Worm (Caenorhabditis elegans): ENCODE results near the gene W05H9.2.

The W05H9.2 gene

DNA sequence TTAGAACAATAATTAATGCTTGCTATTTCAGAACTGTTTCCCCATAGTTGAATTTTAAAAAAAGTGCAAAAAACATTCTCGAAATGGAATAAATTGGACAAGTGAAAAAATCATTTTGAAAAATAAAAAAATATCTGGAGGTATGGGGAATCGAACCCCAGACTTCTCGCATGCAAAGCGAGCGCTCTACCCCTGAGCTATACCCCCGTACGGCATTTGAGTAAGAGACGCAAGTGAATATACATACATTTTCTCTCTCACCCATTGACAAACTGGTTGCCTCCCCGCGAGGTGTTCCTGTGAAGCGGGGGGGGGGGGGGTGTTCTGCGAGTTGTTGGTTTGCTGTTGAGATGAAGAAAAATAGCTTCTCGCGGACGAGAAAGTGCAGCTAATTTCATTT, 25.3 kb downstream of the W05H9.2 start (continued):
- TF ChIP-seq ztf-25 (GFP tag; IDR thresholded peaks at IDR 0.05), result peak; percentile 90
- 0 out of 2 replicates have a peak, but pooled peaks have one; percentile 15 for TF ChIP-seq Y95B8A.8 (GFP tag; IDR thresholded peaks at IDR 0.05)
- TF ChIP-seq athp-1 (tag; optimal IDR thresholded peaks at IDR 0.05), result peak; percentile 61
- peak; percentile 89 for TF ChIP-seq pbrm-1 (GFP tag; IDR thresholded peaks at IDR 0.05)
- peak; percentile 26 for TF ChIP-seq F49E8.2 (tag; optimal IDR thresholded peaks at IDR 0.05; ENCODE audit: insufficient read depth)
- TF ChIP-seq nfya-1 (tag; optimal IDR thresholded peaks at IDR 0.05; ENCODE audit: borderline replicate concordance, insufficient read depth), result no peak
- peak; percentile 80 for TF ChIP-seq let-526 (GFP tag; IDR thresholded peaks at IDR 0.05)
- TF ChIP-seq T07F8.4 (tag; optimal IDR thresholded peaks at IDR 0.05), result peak; percentile 74
- TF ChIP-seq lin-26 (GFP tag; IDR thresholded peaks at IDR 0.05), result peak; percentile 98
- peak; percentile 61 for TF ChIP-seq K12H6.12 (tag; optimal IDR thresholded peaks at IDR 0.05)
- TF ChIP-seq ztf-22 (GFP tag; optimal IDR thresholded peaks at IDR 0.05), result peak; percentile 64
- peak; percentile 84 for TF ChIP-seq atf-7 (tag; optimal IDR thresholded peaks at IDR 0.05)
- TF ChIP-seq lin-40 (tag; optimal IDR thresholded peaks at IDR 0.05), result peak; percentile 82
- TF ChIP-seq B0035.1 (tag; optimal IDR thresholded peaks at IDR 0.05), result peak; percentile 81
- peak; percentile 76 to 90 for TF ChIP-seq rec-8 (tag; optimal IDR thresholded peaks at IDR 0.05)
- TF ChIP-seq F37B4.10 (GFP tag; IDR thresholded peaks at IDR 0.05), result 0 out of 2 replicates have a peak, but pooled peaks have one; percentile 54
- TF ChIP-seq B0336.3 (GFP tag; IDR thresholded peaks at IDR 0.05), result peak; percentile 75
- TF ChIP-seq rpc-1 (optimal IDR thresholded peaks at IDR 0.05), result peak; percentile 96
- peak; percentile 96 for TF ChIP-seq rpc-1 (tag; optimal IDR thresholded peaks at IDR 0.05)
- TF ChIP-seq hmg-20 (GFP tag; IDR thresholded peaks at IDR 0.05), result peak; percentile 88
- TF ChIP-seq xnd-1 (tag; optimal IDR thresholded peaks at IDR 0.05), result no peak
- TF ChIP-seq ztf-18 (tag; optimal IDR thresholded peaks at IDR 0.05), result peak; percentile 72
- peak; percentile 55 for TF ChIP-seq egrh-3 (GFP tag; IDR thresholded peaks at IDR 0.05)
- peak; percentile 92 for TF ChIP-seq tbp1 (GFP tag; optimal IDR thresholded peaks at IDR 0.05)
- peak; percentile 92 for TF ChIP-seq nfyb-1 (GFP tag; IDR thresholded peaks at IDR 0.05)
- TF ChIP-seq madf-8 (GFP tag; conservative IDR thresholded peaks at IDR 0.05), result no peak; the same call in 1 of the 2 replicates
- TF ChIP-seq dpff-1 (tag; optimal IDR thresholded peaks at IDR 0.05), result peak; percentile 34
- no peak for TF ChIP-seq ama-1 (optimal IDR thresholded peaks at IDR 0.05)
- peak; percentile 83 to 87 for TF ChIP-seq ama-1 (GFP tag; optimal IDR thresholded peaks at IDR 0.05)
- TF ChIP-seq dpl-1 (GFP tag; optimal IDR thresholded peaks at IDR 0.05), result no peak
- 0 out of 2 replicates have a peak, but pooled peaks have one; percentile 59 for TF ChIP-seq ztf-6 (GFP tag; IDR thresholded peaks at IDR 0.05)
- no peak for TF ChIP-seq Y67H2A.10 (GFP tag; conservative IDR thresholded peaks at IDR 0.05)
- TF ChIP-seq somi-1 (GFP tag; optimal IDR thresholded peaks at IDR 0.05), result peak; percentile 77
- TF ChIP-seq pha-4 (tag; optimal IDR thresholded peaks at IDR 0.05), result no peak
- TF ChIP-seq cebp-1 (GFP tag; IDR thresholded peaks at IDR 0.05), result peak; percentile 54; the same call in 1 of the 2 replicates
- TF ChIP-seq cebp-1 (tag; optimal IDR thresholded peaks at IDR 0.05), result peak; percentile 79
- peak; percentile 65 for TF ChIP-seq nhr-179 (tag; optimal IDR thresholded peaks at IDR 0.05)
- TF ChIP-seq bed-1 (GFP tag; IDR thresholded peaks at IDR 0.05), result peak; percentile 93
- peak; percentile 74; the same call in 1 of the 2 replicates for TF ChIP-seq ztf-28 (GFP tag; IDR thresholded peaks at IDR 0.05)
- TF ChIP-seq snpc-4 (GFP tag; optimal IDR thresholded peaks at IDR 0.05), result peak; percentile 84
- TF ChIP-seq snpc-4 (tag; optimal IDR thresholded peaks at IDR 0.05), result peak in 3 of 4 experiments; percentile 58 to 80 (median 69)
- peak; percentile 87 for TF ChIP-seq rcor-1 (GFP tag; IDR thresholded peaks at IDR 0.05)
- TF ChIP-seq gei-17 (GFP tag; optimal IDR thresholded peaks at IDR 0.05), result peak; percentile 79
- TF ChIP-seq unc-130 (GFP tag; optimal IDR thresholded peaks at IDR 0.05), result peak; percentile 67
- TF ChIP-seq akir-1 (GFP tag; optimal IDR thresholded peaks at IDR 0.05), result peak; percentile 4
- peak; percentile 73 for TF ChIP-seq ceh-100 (GFP tag; IDR thresholded peaks at IDR 0.05)
- peak; percentile 84 for TF ChIP-seq hmg-1.2 (GFP tag; IDR thresholded peaks at IDR 0.05)
- TF ChIP-seq fkh-3 (tag; optimal IDR thresholded peaks at IDR 0.05), result peak; percentile 91
- 0 out of 2 replicates have a peak, but pooled peaks have one; percentile 16 for TF ChIP-seq F33H1.4 (GFP tag; IDR thresholded peaks at IDR 0.05)

Measured in whole organism, young adult.